Worm (Caenorhabditis elegans) whole organism, mixed stage, embryonic: ENCODE results near the gene abu-11.

Experiments
- ceh-83 ChIP-seq: fragments of 200-800 bp; sonication (Bioruptor generic); optimal IDR thresholded peaks from 2 replicates; lab custom pipeline; 2018; ENCODE audit warnings: mild to moderate bottlenecking, missing genetic modification characterization, missing compliant biosample characterization
- elt-1 ChIP-seq: sonication (generic microtip); optimal IDR thresholded peaks from 2 replicates; lab custom pipeline; 2017; ENCODE audit warnings: missing genetic modification characterization, mild to moderate bottlenecking, missing compliant biosample characterization, antibody characterized with exemption, moderate library complexity, borderline replicate concordance; ENCODE audit not compliant: insufficient read depth
- lin-13 ChIP-seq: fragments of 150-350 bp; optimal IDR thresholded peaks from 2 replicates; lab custom pipeline; 2014; ENCODE audit warnings: missing biosample characterization, missing genetic modification characterization
- nhr-237 ChIP-seq: fragments of 150-350 bp; optimal IDR thresholded peaks from 2 replicates; lab custom pipeline; 2014; ENCODE audit warnings: missing biosample characterization, missing genetic modification characterization
- nhr-28 ChIP-seq: fragments of 150-350 bp; optimal IDR thresholded peaks from 2 replicates; lab custom pipeline; 2014; ENCODE audit warnings: missing biosample characterization, missing genetic modification characterization
- nhr-76 ChIP-seq: sonication (generic microtip); optimal IDR thresholded peaks from 2 replicates; lab custom pipeline; 2017; ENCODE audit warnings: missing biosample characterization, missing genetic modification characterization
- snpc-4 ChIP-seq: fragments of 150-350 bp; optimal IDR thresholded peaks from 2 replicates; lab custom pipeline; 2014; ENCODE audit warnings: missing biosample characterization, missing genetic modification characterization
- unc-62 ChIP-seq: fragments of 150-350 bp; optimal IDR thresholded peaks from 2 replicates; lab custom pipeline; 2014; ENCODE audit warnings: missing biosample characterization, missing genetic modification reagents, missing genetic modification characterization
- zip-8 ChIP-seq: fragments of 150-350 bp; optimal IDR thresholded peaks from 2 replicates; lab custom pipeline; 2014; ENCODE audit warnings: missing biosample characterization, missing genetic modification characterization

ce11 chrII:188967-189366, 5.4 kb downstream of the abu-11 start, which contains the start of gene T01D1.5:
- TF ChIP-seq lin-13 (tag; lab: Kevin White, UChicago) = no peak
- TF ChIP-seq unc-62 (GFP tag; lab: Kevin White, UChicago) = no peak
- TF ChIP-seq nhr-237 = no peak
- TF ChIP-seq elt-1 = no peak
- TF ChIP-seq zip-8 (tag; lab: Kevin White, UChicago) = no peak
- no peak for TF ChIP-seq snpc-4 (tag; lab: Kevin White, UChicago)
- no peak for TF ChIP-seq nhr-28 (tag; lab: Kevin White, UChicago)
- TF ChIP-seq nhr-76 (tag; lab: Kevin White, UChicago) = no peak
- TF ChIP-seq ceh-83 = no peak
